Worm (Caenorhabditis elegans): ENCODE data around the gene F47C12.13.

Gene F47C12.13

DNA sequence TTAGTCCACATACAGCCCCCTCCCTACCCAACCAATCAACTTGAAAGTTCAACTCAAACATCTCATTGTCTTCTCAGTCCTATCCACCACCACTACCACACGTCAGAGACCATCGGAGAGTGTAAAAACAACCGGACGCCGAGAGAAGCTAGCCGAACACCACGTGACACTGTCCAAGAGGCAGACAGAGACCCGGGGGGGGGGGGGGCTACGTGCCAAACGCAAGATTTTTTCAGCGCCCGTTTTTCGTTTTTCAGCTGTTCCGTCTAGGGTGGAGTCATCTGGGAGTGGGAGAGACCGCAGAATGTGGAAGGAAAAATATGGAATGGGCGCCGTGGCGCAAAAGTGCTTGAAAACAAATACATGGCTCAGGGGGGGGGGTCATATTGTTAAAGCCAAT, 31.7 kb upstream of the F47C12.13 start (continued):
- no peak for TF ChIP-seq snpc-4 (GFP tag; optimal IDR thresholded peaks at IDR 0.05)
- TF ChIP-seq snpc-4 (tag; optimal IDR thresholded peaks at IDR 0.05): peak in 1 of 4 experiments; percentile 10
- TF ChIP-seq zfh-2 (GFP tag; conservative IDR thresholded peaks at IDR 0.05): peak; percentile 94
- no peak for TF ChIP-seq hsf-1 (GFP tag; IDR thresholded peaks at IDR 0.05)
- TF ChIP-seq cebp-1 (GFP tag; IDR thresholded peaks at IDR 0.05): no peak
- TF ChIP-seq cebp-1 (tag; optimal IDR thresholded peaks at IDR 0.05): peak; percentile 68
- peak; percentile 12 for TF ChIP-seq lin-54 (GFP tag; optimal IDR thresholded peaks at IDR 0.05)
- TF ChIP-seq tbp1 (GFP tag; optimal IDR thresholded peaks at IDR 0.05): peak; percentile 12
- 0 out of 2 replicates have a peak, but pooled peaks have one; percentile 29 for TF ChIP-seq egl-44 (GFP tag; IDR thresholded peaks at IDR 0.05)

DNA sequence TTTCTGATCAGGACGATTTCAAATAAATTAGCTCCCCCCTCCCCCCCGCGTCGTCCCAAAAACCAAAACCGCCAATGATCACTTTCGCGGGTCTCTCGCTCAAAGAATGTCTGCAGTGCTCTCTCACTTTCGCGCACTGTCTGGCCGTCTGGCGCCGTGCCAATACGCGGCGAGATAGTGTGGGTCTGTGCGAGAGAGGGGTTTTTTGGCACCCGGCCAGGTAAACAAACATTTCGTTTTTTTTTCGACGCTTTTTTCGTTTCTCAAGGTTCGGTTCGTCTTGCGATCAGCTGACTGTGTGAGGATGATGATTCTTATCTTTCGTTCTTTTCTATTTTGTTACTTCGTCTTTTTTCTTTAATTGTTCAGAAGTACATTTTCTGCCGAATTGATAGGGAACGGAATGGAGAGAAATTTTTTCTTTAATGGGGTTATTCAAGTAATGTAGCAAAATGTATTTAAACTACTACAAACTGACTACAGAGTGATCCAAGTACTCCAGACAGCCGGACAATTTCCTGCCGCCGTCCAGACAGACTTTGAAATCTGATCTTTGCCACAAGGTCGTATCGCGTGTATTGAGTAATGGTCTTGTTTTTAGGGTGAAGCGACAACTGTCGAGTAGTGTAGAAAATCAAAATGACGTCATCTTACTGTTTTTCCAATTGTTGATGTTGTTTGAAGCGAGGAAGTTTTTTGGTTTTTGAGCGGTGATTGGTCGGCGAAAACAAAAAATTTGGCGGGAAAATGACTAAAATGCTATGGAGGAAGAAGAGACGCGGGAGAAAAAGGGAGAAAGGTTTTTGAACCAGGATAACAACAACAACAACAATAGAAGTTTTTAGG, 30.2 kb upstream of the F47C12.13 start:
- TF ChIP-seq ceh-27 (GFP tag; optimal IDR thresholded peaks at IDR 0.05) (peak; percentile 65), B0261.1 (tag; optimal IDR thresholded peaks at IDR 0.05) (no peak), somi-1 (GFP tag; optimal IDR thresholded peaks at IDR 0.05) (peak; percentile 87), nfyb-1 (GFP tag; IDR thresholded peaks at IDR 0.05) (peak; percentile 52), nhr-90 (tag; optimal IDR thresholded peaks at IDR 0.05) (peak; percentile 12), T07F8.4 (tag; optimal IDR thresholded peaks at IDR 0.05) (no peak), Y95B8A.8 (GFP tag; IDR thresholded peaks at IDR 0.05) (peak; percentile 75), egl-18 (GFP tag; IDR thresholded peaks at IDR 0.05) (no peak), nfya-2 (GFP tag; IDR thresholded peaks at IDR 0.05) (no peak), atf-7 (tag; optimal IDR thresholded peaks at IDR 0.05) (peak; percentile 29), fkh-3 (tag; optimal IDR thresholded peaks at IDR 0.05) (no peak), egrh-3 (GFP tag; IDR thresholded peaks at IDR 0.05) (peak; percentile 76), gei-17 (GFP tag; optimal IDR thresholded peaks at IDR 0.05) (no peak), F10E7.11 (tag; optimal IDR thresholded peaks at IDR 0.05) (no peak), cebp-1 (GFP tag; IDR thresholded peaks at IDR 0.05) (no peak), cebp-1 (tag; optimal IDR thresholded peaks at IDR 0.05) (peak; percentile 79), nhr-27 (tag; optimal IDR thresholded peaks at IDR 0.05) (no peak), tbp1 (GFP tag; optimal IDR thresholded peaks at IDR 0.05) (peak; percentile 40), lin-26 (GFP tag; IDR thresholded peaks at IDR 0.05) (peak; percentile 38; the same call in 1 of the 2 replicates), ceh-91 (GFP tag; IDR thresholded peaks at IDR 0.05) (no peak), chd-7 (tag; optimal IDR thresholded peaks at IDR 0.05) (peak; percentile 61), nhr-120 (GFP tag; IDR thresholded peaks at IDR 0.05) (no peak), hlh-26 (GFP tag; conservative IDR thresholded peaks at IDR 0.05) (no peak), K12H6.12 (tag; optimal IDR thresholded peaks at IDR 0.05) (peak; percentile 51), let-607 (tag; optimal IDR thresholded peaks at IDR 0.05) (peak in 1 of 2 experiments; percentile 5), ztf-25 (GFP tag; IDR thresholded peaks at IDR 0.05) (no peak), ztf-6 (GFP tag; IDR thresholded peaks at IDR 0.05) (peak; percentile 9; the same call in 1 of the 2 replicates), snpc-4 (GFP tag; optimal IDR thresholded peaks at IDR 0.05) (no peak), snpc-4 (tag; optimal IDR thresholded peaks at IDR 0.05) (peak; percentile 5 to 38 (median 20)), nhr-80 (tag; optimal IDR thresholded peaks at IDR 0.05) (peak; percentile 77), attf-5 (GFP tag; optimal IDR thresholded peaks at IDR 0.05) (peak; percentile 57), K11D2.4 (GFP tag; IDR thresholded peaks at IDR 0.05) (peak; percentile 92), ZK185.1 (tag; optimal IDR thresholded peaks at IDR 0.05; ENCODE audit: poor library complexity, severe bottlenecking) (no peak), mcd-1 (GFP tag; IDR thresholded peaks at IDR 0.05) (peak; percentile 46), attf-3 (GFP tag; conservative IDR thresholded peaks at IDR 0.05) (0 out of 2 replicates have a peak, but pooled peaks have one; percentile 11), efl-1 (GFP tag; optimal IDR thresholded peaks at IDR 0.05) (peak; percentile 11), pha-4 (tag; optimal IDR thresholded peaks at IDR 0.05) (peak; percentile 46), sptf-2 (GFP tag; optimal IDR thresholded peaks at IDR 0.05) (no peak), ztf-26 (tag; optimal IDR thresholded peaks at IDR 0.05) (peak; percentile 65), pbrm-1 (GFP tag; IDR thresholded peaks at IDR 0.05) (peak; percentile 73)
